Fruit fly (Drosophila melanogaster) whole organism, embryonic: Measurements from ENCODE around the gene frj.
A peak's percentile ranks its signal among the peaks of the same experiment; 100 is the strongest.

ENCODE experiments used
- Antp ChIP-seq: fragments of 200-800 bp; sonication (Bioruptor generic); optimal IDR thresholded peaks from 3 replicates; lab custom pipeline; 2016; ENCODE audit warnings: missing biosample characterization, missing genetic modification characterization
- Atf-2 ChIP-seq: fragments of 200-800 bp; sonication (Bioruptor generic); optimal IDR thresholded peaks from 2 replicates; lab custom pipeline; 2016; ENCODE audit warnings: missing biosample characterization, missing genetic modification characterization
- Bgb ChIP-seq: fragments of 200-800 bp; sonication (Bioruptor generic); IDR thresholded peaks from 2 replicates; pipeline ENCODE4 v1.3.6; 2022; ENCODE audit warnings: missing biosample characterization, missing genetic modification characterization; ENCODE audit not compliant: partially characterized antibody
- BtbVII ChIP-seq: fragments of 200-800 bp; sonication (Bioruptor generic); optimal IDR thresholded peaks from 3 replicates; lab custom pipeline; 2017; ENCODE audit warnings: missing biosample characterization, mild to moderate bottlenecking, missing genetic modification characterization
- CG1024 ChIP-seq: fragments of 200-800 bp; sonication (Bioruptor generic); IDR thresholded peaks from 2 replicates; pipeline ENCODE4 v1.3.6; 2022; ENCODE audit warnings: missing biosample characterization, missing genetic modification characterization
- CG10274 ChIP-seq: fragments of 200-800 bp; sonication (Bioruptor generic); optimal IDR thresholded peaks from 3 replicates; lab custom pipeline; 2017; ENCODE audit warnings: missing biosample characterization, mild to moderate bottlenecking, missing genetic modification characterization
- CG10431 ChIP-seq: fragments of 200-800 bp; sonication (Bioruptor generic); optimal IDR thresholded peaks from 3 replicates; lab custom pipeline; 2018; ENCODE audit warnings: missing biosample characterization, mild to moderate bottlenecking, missing genetic modification characterization
- CG10543 ChIP-seq: fragments of 200-800 bp; sonication (Bioruptor generic); optimal IDR thresholded peaks from 3 replicates; lab custom pipeline; 2017; ENCODE audit warnings: missing biosample characterization, mild to moderate bottlenecking, missing genetic modification characterization, moderate library complexity
- CG12104 ChIP-seq: fragments of 200-800 bp; sonication (Bioruptor generic); optimal IDR thresholded peaks from 3 replicates; lab custom pipeline; 2016; ENCODE audit warnings: missing biosample characterization, missing genetic modification characterization
- CG14667 ChIP-seq: fragments of 200-800 bp; sonication (Bioruptor generic); IDR thresholded peaks from 2 replicates; pipeline ENCODE4 v1.3.6; 2022; ENCODE audit warnings: missing biosample characterization, missing genetic modification characterization
- CG17385 ChIP-seq: fragments of 200-800 bp; sonication (Bioruptor generic); optimal IDR thresholded peaks from 3 replicates; lab custom pipeline; 2018; ENCODE audit warnings: missing biosample characterization, mild to moderate bottlenecking, missing genetic modification characterization
- CG17912 ChIP-seq: fragments of 200-800 bp; sonication (Bioruptor generic); optimal IDR thresholded peaks from 2 replicates; lab custom pipeline; 2018; ENCODE audit warnings: missing biosample characterization, mild to moderate bottlenecking, missing genetic modification characterization
- CG3065 ChIP-seq: fragments of 200-800 bp; sonication (Bioruptor generic); optimal IDR thresholded peaks from 2 replicates; lab custom pipeline; 2016; ENCODE audit warnings: missing biosample characterization, missing genetic modification characterization
- CG32767 ChIP-seq: fragments of 200-800 bp; sonication (Bioruptor generic); IDR thresholded peaks from 2 replicates; pipeline ENCODE4 v1.3.6; 2022; ENCODE audit warnings: missing biosample characterization, missing genetic modification characterization
- CG34376 ChIP-seq: fragments of 200-800 bp; sonication (Bioruptor generic); optimal IDR thresholded peaks from 2 replicates; lab custom pipeline; 2018; ENCODE audit warnings: missing biosample characterization, mild to moderate bottlenecking, missing genetic modification characterization
- CG4282 ChIP-seq: fragments of 200-800 bp; sonication (Bioruptor generic); optimal IDR thresholded peaks from 2 replicates; lab custom pipeline; 2016; ENCODE audit warnings: missing biosample characterization, missing genetic modification characterization
- CG8924 ChIP-seq: fragments of 200-800 bp; optimal IDR thresholded peaks from 3 replicates; lab custom pipeline; 2019; ENCODE audit warnings: missing biosample characterization, mild to moderate bottlenecking, missing genetic modification characterization, moderate library complexity
- CG9215 ChIP-seq: fragments of 200-800 bp; sonication (Bioruptor generic); IDR thresholded peaks from 2 replicates; pipeline ENCODE4 v1.3.6; 2022; ENCODE audit warnings: missing biosample characterization, missing genetic modification characterization
- CG9876 ChIP-seq: fragments of 200-800 bp; sonication (Bioruptor generic); optimal IDR thresholded peaks from 2 replicates; lab custom pipeline; 2016; ENCODE audit warnings: missing biosample characterization, missing genetic modification characterization
- CHES-1-like ChIP-seq: fragments of 200-800 bp; sonication (Bioruptor generic); optimal IDR thresholded peaks from 2 replicates; lab custom pipeline; 2016; ENCODE audit warnings: missing biosample characterization, missing genetic modification characterization
- Dbx ChIP-seq: fragments of 200-800 bp; sonication (Bioruptor generic); IDR thresholded peaks from 3 replicates; pipeline ENCODE4 v1.3.6; 2022; ENCODE audit warnings: missing biosample characterization, missing genetic modification characterization
- Fer1 ChIP-seq: fragments of 200-800 bp; sonication (Bioruptor generic); optimal IDR thresholded peaks from 2 replicates; lab custom pipeline; 2017; ENCODE audit warnings: missing biosample characterization, mild to moderate bottlenecking, missing genetic modification characterization
- Gsc ChIP-seq: fragments of 200-800 bp; sonication (Bioruptor generic); IDR thresholded peaks from 2 replicates; pipeline ENCODE4 v1.3.6; 2022; ENCODE audit warnings: missing biosample characterization, missing genetic modification characterization
- Gug ChIP-seq: fragments of 200-800 bp; sonication (Bioruptor generic); IDR thresholded peaks from 4 replicates; pipeline ENCODE4 v1.3.6; 2022; ENCODE audit warnings: missing biosample characterization, missing genetic modification characterization
- HLH3B ChIP-seq: fragments of 200-800 bp; sonication (Bioruptor generic); IDR thresholded peaks from 2 replicates; pipeline ENCODE4 v1.3.6; 2022; ENCODE audit warnings: missing biosample characterization, missing genetic modification characterization
- Hand ChIP-seq: fragments of 200-800 bp; sonication (Bioruptor generic); optimal IDR thresholded peaks from 2 replicates; lab custom pipeline; 2017; ENCODE audit warnings: mild to moderate bottlenecking, missing biosample characterization, missing genetic modification reagents, missing genetic modification characterization
- Hsf ChIP-seq: fragments of 200-800 bp; sonication (Bioruptor generic); optimal IDR thresholded peaks from 3 replicates; lab custom pipeline; 2016; ENCODE audit warnings: missing biosample characterization, missing genetic modification characterization
- MBD-R2 ChIP-seq: fragments of 200-800 bp; sonication (Bioruptor generic); IDR thresholded peaks from 2 replicates; pipeline ENCODE4 v1.3.6; 2022; ENCODE audit warnings: missing biosample characterization, missing genetic modification characterization
- Oli ChIP-seq: fragments of 200-800 bp; sonication (Bioruptor generic); optimal IDR thresholded peaks from 2 replicates; lab custom pipeline; 2018; ENCODE audit warnings: missing biosample characterization, mild to moderate bottlenecking, missing genetic modification characterization, moderate library complexity
- Pdp1 ChIP-seq, 2 experiments: fragments of 200-800 bp; sonication (Bioruptor generic); optimal IDR thresholded peaks; 3 replicates each; lab custom pipeline; 2016; ENCODE audit warnings: missing biosample characterization in 2 of 2, missing genetic modification characterization in 2 of 2, mild to moderate bottlenecking in 1 of 2, moderate library complexity in 1 of 2
- Xbp1 ChIP-seq: fragments of 200-800 bp; sonication (Bioruptor generic); optimal IDR thresholded peaks from 3 replicates; lab custom pipeline; 2016; ENCODE audit warnings: missing biosample characterization, mild to moderate bottlenecking, missing genetic modification characterization
- bab2 ChIP-seq: fragments of 200-800 bp; sonication (Bioruptor generic); optimal IDR thresholded peaks from 2 replicates; lab custom pipeline; 2016; ENCODE audit warnings: missing biosample characterization, missing genetic modification characterization
- bbx ChIP-seq: fragments of 200-800 bp; sonication (Bioruptor generic); IDR thresholded peaks from 2 replicates; pipeline ENCODE4 v1.3.6; 2022; ENCODE audit warnings: missing biosample characterization, missing genetic modification characterization; ENCODE audit not compliant: partially characterized antibody
- bsh ChIP-seq, 2 experiments: fragments of 200-800 bp; sonication (Bioruptor generic); optimal IDR thresholded peaks; 2 replicates each; lab custom pipeline; 2017 to 2018; ENCODE audit warnings: mild to moderate bottlenecking in 2 of 2, missing biosample characterization in 2 of 2, missing genetic modification characterization in 2 of 2, moderate library complexity in 1 of 2
- chm ChIP-seq: fragments of 200-800 bp; sonication (Bioruptor generic); IDR thresholded peaks from 2 replicates; pipeline ENCODE4 v1.3.6; 2022; ENCODE audit warnings: missing biosample characterization, missing genetic modification characterization
- ci ChIP-seq: fragments of 200-800 bp; sonication (Bioruptor generic); IDR thresholded peaks from 3 replicates; pipeline ENCODE4 v1.3.6; 2022; ENCODE audit warnings: missing biosample characterization, missing genetic modification characterization
- crp ChIP-seq, 2 experiments: fragments of 200-800 bp; sonication (Bioruptor generic); optimal IDR thresholded peaks; 2 replicates in 1 of 2; 3 replicates in 1 of 2; lab custom pipeline; 2017; ENCODE audit warnings: missing biosample characterization in 2 of 2, missing genetic modification characterization in 2 of 2, mild to moderate bottlenecking in 1 of 2, moderate library complexity in 1 of 2
- danr ChIP-seq: fragments of 200-800 bp; sonication (Bioruptor generic); IDR thresholded peaks from 2 replicates; pipeline ENCODE4 v1.3.6; 2022; ENCODE audit warnings: missing biosample characterization, missing genetic modification characterization
- dati ChIP-seq: fragments of 200-800 bp; sonication (Bioruptor generic); IDR thresholded peaks from 2 replicates; pipeline ENCODE4 v1.3.6; 2022; ENCODE audit warnings: missing biosample characterization, missing genetic modification characterization
- ewg ChIP-seq: fragments of 200-800 bp; sonication (Bioruptor generic); optimal IDR thresholded peaks from 3 replicates; lab custom pipeline; 2017; ENCODE audit warnings: mild to moderate bottlenecking, missing biosample characterization, missing genetic modification reagents, missing genetic modification characterization
- eyg ChIP-seq: fragments of 200-800 bp; sonication (Bioruptor generic); optimal IDR thresholded peaks from 3 replicates; lab custom pipeline; 2016; ENCODE audit warnings: missing biosample characterization, missing genetic modification characterization
- fd3F ChIP-seq: fragments of 200-800 bp; sonication (Bioruptor generic); optimal IDR thresholded peaks from 2 replicates; lab custom pipeline; 2018; ENCODE audit warnings: missing biosample characterization, mild to moderate bottlenecking, missing genetic modification characterization, moderate library complexity
- jigr1 ChIP-seq: fragments of 200-800 bp; sonication (Bioruptor generic); IDR thresholded peaks from 3 replicates; pipeline ENCODE4 v1.3.6; 2022; ENCODE audit warnings: missing biosample characterization, missing genetic modification characterization
- nerfin-2 ChIP-seq: fragments of 200-800 bp; sonication (Bioruptor generic); IDR thresholded peaks from 2 replicates; pipeline ENCODE4 v1.3.6; 2022; ENCODE audit warnings: missing biosample characterization, missing genetic modification characterization; ENCODE audit not compliant: partially characterized antibody
- nom ChIP-seq: fragments of 200-800 bp; sonication (Bioruptor generic); optimal IDR thresholded peaks from 2 replicates; lab custom pipeline; 2017; ENCODE audit warnings: missing biosample characterization, missing genetic modification characterization, mild to moderate bottlenecking, moderate library complexity, missing genetic modification reagents
- sc ChIP-seq, 3 experiments: fragments of >200 bp in 2 of 3; fragments of 200-800 bp in 1 of 3; sonication (Bioruptor generic) in 1 of 3; optimal IDR thresholded peaks; 2 replicates in 2 of 3; 3 replicates in 1 of 3; lab custom pipeline; 2017; ENCODE audit warnings: mild to moderate bottlenecking in 1 of 3, missing biosample characterization in 1 of 3, missing genetic modification characterization in 1 of 3, missing genetic modification reagents in 1 of 3
- sug ChIP-seq: fragments of 200-800 bp; optimal IDR thresholded peaks from 2 replicates; lab custom pipeline; 2019; ENCODE audit warnings: missing biosample characterization, mild to moderate bottlenecking, missing genetic modification characterization, moderate library complexity
- tll ChIP-seq, 2 experiments: fragments of 200-800 bp in 1 of 2; fragments of >200 bp in 1 of 2; sonication (Bioruptor generic) in 1 of 2; optimal IDR thresholded peaks; 2 replicates each; lab custom pipeline; 2017 to 2019; ENCODE audit warnings: missing biosample characterization in 2 of 2, missing genetic modification characterization in 2 of 2, mild to moderate bottlenecking in 1 of 2, moderate library complexity in 1 of 2
- wek ChIP-seq: fragments of 200-800 bp; sonication (Bioruptor generic); optimal IDR thresholded peaks from 3 replicates; lab custom pipeline; 2018; ENCODE audit warnings: missing biosample characterization, mild to moderate bottlenecking, missing genetic modification characterization, moderate library complexity

frj gene

DNA sequence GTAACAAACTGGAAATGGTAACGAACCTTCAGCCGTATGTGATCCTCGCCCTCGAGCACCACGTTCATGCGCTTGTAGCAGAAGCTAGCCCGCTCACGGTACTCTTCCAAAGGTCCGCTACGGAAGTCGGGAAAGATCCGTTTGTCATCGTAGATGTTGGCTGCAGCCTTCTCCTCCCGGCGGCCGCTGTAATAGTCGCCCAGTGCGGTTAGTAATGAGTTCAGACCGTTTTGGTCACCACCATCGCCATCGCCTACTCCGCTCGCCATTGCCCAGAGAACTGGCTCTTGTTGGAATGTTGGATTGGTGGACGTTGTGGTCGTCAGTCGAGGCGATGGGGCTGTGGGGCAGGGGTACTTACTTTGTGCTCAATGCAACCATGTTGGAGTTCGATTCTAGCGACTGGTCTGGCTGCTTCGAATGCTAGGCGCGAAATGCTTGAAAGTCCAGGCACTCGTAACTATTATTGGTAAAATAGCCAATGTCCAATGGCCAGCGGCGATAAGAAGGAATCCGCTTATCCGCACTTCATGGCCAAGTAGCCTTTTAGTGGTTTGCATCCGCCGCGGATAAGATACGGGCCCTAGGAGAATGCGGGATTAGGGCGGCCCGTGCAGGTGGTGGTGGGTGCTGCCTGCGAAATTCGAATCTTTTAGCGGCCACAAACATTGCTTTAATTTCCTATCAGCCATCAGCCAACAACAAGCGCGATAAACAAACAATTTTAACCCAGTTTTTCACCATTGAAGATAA is 8.1 kb upstream of the frj start (continued):
- TF ChIP-seq CG10431 (GFP tag; lab: Kevin White, UChicago) (no peak), bbx (GFP tag; lab: Robert Waterston, UW) (no peak; the same call in 1 of the 2 replicates), Hsf (GFP tag; lab: Kevin White, UChicago) (no peak), fd3F (GFP tag; lab: Kevin White, UChicago) (no peak), chm (GFP tag; lab: Robert Waterston, UW) (no peak), sug (peak; percentile 88), tll (GFP tag; optimal IDR thresholded peaks at IDR 0.05; lab: Kevin White, UChicago) (no peak), CG3065 (GFP tag; lab: Kevin White, UChicago) (no peak), BtbVII (GFP tag; lab: Kevin White, UChicago) (peak; percentile 18), HLH3B (GFP tag; lab: Robert Waterston, UW) (no peak), CG9876 (GFP tag; lab: Kevin White, UChicago) (no peak), CG4282 (no peak), Hand (GFP tag; lab: Kevin White, UChicago) (no peak), CG8924 (tag; lab: Kevin White, UChicago) (no peak), CG12104 (GFP tag; lab: Kevin White, UChicago) (no peak), bab2 (no peak), CG14667 (GFP tag; lab: Robert Waterston, UW) (no peak), nerfin-2 (GFP tag; lab: Robert Waterston, UW) (no peak), ewg (GFP tag; lab: Kevin White, UChicago) (no peak), Bgb (GFP tag; lab: Robert Waterston, UW) (peak; percentile 10; the same call in 1 of the 2 replicates), CG10274 (GFP tag; lab: Kevin White, UChicago) (no peak), Oli (tag; lab: Kevin White, UChicago) (no peak), wek (GFP tag; lab: Kevin White, UChicago) (no peak), Atf-2 (GFP tag; lab: Kevin White, UChicago) (no peak), Antp (no peak), nom (GFP tag; lab: Kevin White, UChicago) (peak; percentile 78), CG17912 (GFP tag; lab: Kevin White, UChicago) (peak; percentile 13), Gsc (GFP tag; lab: Robert Waterston, UW) (no peak), CHES-1-like (GFP tag; lab: Kevin White, UChicago) (no peak), eyg (GFP tag; lab: Kevin White, UChicago) (no peak), jigr1 (GFP tag; lab: Robert Waterston, UW) (no peak), CG34376 (GFP tag; lab: Kevin White, UChicago) (peak; percentile 75), Fer1 (GFP tag; lab: Kevin White, UChicago) (no peak), CG1024 (GFP tag; lab: Robert Waterston, UW) (no peak), Xbp1 (no peak), Gug (GFP tag; lab: Robert Waterston, UW) (no peak), MBD-R2 (GFP tag; lab: Robert Waterston, UW) (peak; percentile 34), CG17385 (GFP tag; lab: Kevin White, UChicago) (no peak), dati (GFP tag; lab: Robert Waterston, UW) (no peak), crp (GFP tag; optimal IDR thresholded peaks at IDR 0.05; lab: Kevin White, UChicago) (no peak), ci (GFP tag; lab: Robert Waterston, UW) (no peak), bsh (GFP tag; optimal IDR thresholded peaks at IDR 0.05; lab: Kevin White, UChicago) (no peak), CG10543 (GFP tag; lab: Kevin White, UChicago) (peak; percentile 45), sc (optimal IDR thresholded peaks at IDR 0.05; lab: Kevin White, UChicago) (no peak), sc (GFP tag; optimal IDR thresholded peaks at IDR 0.05; lab: Kevin White, UChicago) (no peak), danr (GFP tag; lab: Robert Waterston, UW) (no peak), Pdp1 (GFP tag; optimal IDR thresholded peaks at IDR 0.05; lab: Kevin White, UChicago) (no peak), CG32767 (GFP tag; lab: Robert Waterston, UW) (no peak), Dbx (no peak), CG9215 (GFP tag; lab: Robert Waterston, UW) (no peak)
